Worm (Caenorhabditis elegans): ENCODE data around the gene tag-243.

DNA sequence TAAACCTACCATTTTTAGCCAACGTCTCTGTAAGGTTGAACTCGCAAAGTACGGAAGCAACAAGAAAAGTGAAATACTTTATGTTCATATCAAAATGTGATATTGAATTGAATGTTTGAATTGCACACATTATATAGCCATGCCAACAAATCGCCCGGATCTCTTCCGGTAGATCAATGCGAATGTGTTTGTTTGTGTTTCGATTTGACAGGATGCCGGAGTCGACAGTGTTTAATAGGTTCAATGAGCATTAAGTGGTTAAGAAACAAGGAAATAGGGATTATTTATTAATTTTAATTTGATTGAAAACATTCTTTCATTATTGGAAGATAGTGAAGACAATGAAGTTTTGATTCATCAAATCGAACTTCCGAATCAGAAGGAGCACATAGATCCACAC is 42.0 kb downstream of the tag-243 start, which contains the start of gene pqn-29:
- TF ChIP-seq ceh-36 (tag; optimal IDR thresholded peaks at IDR 0.05): no peak
- no peak for TF ChIP-seq flt-1 (GFP tag; IDR thresholded peaks at IDR 0.05)
- TF ChIP-seq ama-1 (optimal IDR thresholded peaks at IDR 0.05): no peak
- TF ChIP-seq ceh-13 (GFP tag; optimal IDR thresholded peaks at IDR 0.05): no peak
